Worm (Caenorhabditis elegans): ENCODE measurements around the gene elo-8.

- TF ChIP-seq ets-7 (tag; optimal IDR thresholded peaks at IDR 0.05) = no peak
- no peak for TF ChIP-seq hnd-1 (tag; optimal IDR thresholded peaks at IDR 0.05)
- no peak for TF ChIP-seq B0310.2 (tag; optimal IDR thresholded peaks at IDR 0.05)
- no peak for TF ChIP-seq ama-1 (optimal IDR thresholded peaks at IDR 0.05)
- TF ChIP-seq flt-1 (GFP tag; IDR thresholded peaks at IDR 0.05) = no peak
- TF ChIP-seq F13C5.2 (tag; optimal IDR thresholded peaks at IDR 0.05) = no peak
- no peak for TF ChIP-seq scrt-1 (GFP tag; IDR thresholded peaks at IDR 0.05)
- no peak for TF ChIP-seq hmg-4 (GFP tag; optimal IDR thresholded peaks at IDR 0.05)
- TF ChIP-seq tra-4 (tag; optimal IDR thresholded peaks at IDR 0.05) = no peak
- TF ChIP-seq sea-1 (GFP tag; conservative IDR thresholded peaks at IDR 0.05) = no peak
- no peak for TF ChIP-seq hmbx-1 (tag; optimal IDR thresholded peaks at IDR 0.05)
- TF ChIP-seq ceh-36 (tag; optimal IDR thresholded peaks at IDR 0.05) = no peak
- TF ChIP-seq aly-1 (tag; optimal IDR thresholded peaks at IDR 0.05) = no peak
- TF ChIP-seq tbx-11 (GFP tag; IDR thresholded peaks at IDR 0.05) = no peak
Observed at ce11 chrIII:11195553-11195952, 36.3 kb downstream of the elo-8 start.

Measured in whole organism, early embryonic.